Worm (Caenorhabditis elegans) whole organism, L4 larva: Measurements from ENCODE around the gene dpy-28.

Experiments used
- F10B5.3 ChIP-seq: sonication (generic microtip); optimal IDR thresholded peaks from 2 replicates; lab custom pipeline; 2016; ENCODE audit warnings: mild to moderate bottlenecking, missing genetic modification characterization, missing compliant biosample characterization
- F26F4.8 ChIP-seq: fragments of 200-800 bp; sonication (Bioruptor generic); conservative IDR thresholded peaks from 2 replicates; pipeline ENCODE4 v1.3.6; 2022; ENCODE audit warnings: missing genetic modification characterization, missing compliant biosample characterization
- F49E8.2 ChIP-seq: sonication (generic microtip); optimal IDR thresholded peaks from 2 replicates; lab custom pipeline; 2016; ENCODE audit warnings: missing compliant biosample characterization, mild to moderate bottlenecking, missing genetic modification characterization, borderline replicate concordance
- T20F7.1 ChIP-seq: fragments of 200-800 bp; sonication (Bioruptor generic); optimal IDR thresholded peaks from 2 replicates; lab custom pipeline; 2018; ENCODE audit warnings: mild to moderate bottlenecking, missing genetic modification characterization, missing compliant biosample characterization
- T26A8.4 ChIP-seq: fragments of 200-800 bp; sonication (Bioruptor generic); IDR thresholded peaks from 2 replicates; pipeline ENCODE4 v1.3.6; 2022; ENCODE audit warnings: missing genetic modification characterization, missing compliant biosample characterization
- Y48G9A.11 ChIP-seq: fragments of 200-800 bp; sonication (Bioruptor generic); IDR thresholded peaks from 2 replicates; pipeline ENCODE4 v1.3.6; 2022; ENCODE audit warnings: missing genetic modification reagents, missing genetic modification characterization, missing compliant biosample characterization
- Y5F2A.4 ChIP-seq: fragments of 200-800 bp; sonication (Bioruptor generic); optimal IDR thresholded peaks from 2 replicates; lab custom pipeline; 2018; ENCODE audit warnings: mild to moderate bottlenecking, missing genetic modification characterization, missing compliant biosample characterization
- ZK337.2 ChIP-seq: fragments of 200-800 bp; sonication (Bioruptor generic); IDR thresholded peaks from 2 replicates; pipeline ENCODE4 v1.3.6; 2022; ENCODE audit warnings: missing genetic modification reagents, missing genetic modification characterization, missing compliant biosample characterization
- ZK546.5 ChIP-seq, 2 experiments: sonication (generic microtip); optimal IDR thresholded peaks; 2 replicates each; lab custom pipeline; 2017; ENCODE audit warnings: missing biosample characterization in 2 of 2, missing genetic modification characterization in 2 of 2
- aha-1 ChIP-seq: fragments of 150-350 bp; peaks from one replicate; lab custom pipeline; 2014; ENCODE audit warnings: missing biosample characterization, missing genetic modification characterization
- aly-2 ChIP-seq: sonication (generic microtip); optimal IDR thresholded peaks from 2 replicates; lab custom pipeline; 2018; ENCODE audit warnings: missing biosample characterization, missing genetic modification characterization
- ceh-32 ChIP-seq: sonication (generic microtip); optimal IDR thresholded peaks from 2 replicates; lab custom pipeline; 2016; ENCODE audit warnings: mild to moderate bottlenecking, missing genetic modification characterization, missing compliant biosample characterization; ENCODE audit not compliant: poor library complexity
- ctbp-1 ChIP-seq: fragments of 200-800 bp; sonication (Bioruptor generic); IDR thresholded peaks from 2 replicates; pipeline ENCODE4 v1.3.6; 2022; ENCODE audit warnings: missing genetic modification reagents, missing genetic modification characterization, missing compliant biosample characterization
- daf-12 ChIP-seq: fragments of 150-350 bp; optimal IDR thresholded peaks from 2 replicates; lab custom pipeline; 2014; ENCODE audit warnings: missing biosample characterization, missing genetic modification reagents, missing genetic modification characterization
- daf-16 ChIP-seq, 3 experiments: sonication (generic microtip); optimal IDR thresholded peaks; 2 replicates each; lab custom pipeline; 2016 to 2017; ENCODE audit warnings: missing genetic modification characterization in 3 of 3, missing genetic modification reagents in 3 of 3, mild to moderate bottlenecking in 2 of 3, missing compliant biosample characterization in 2 of 3, missing biosample characterization in 1 of 3, moderate library complexity in 1 of 3
- daf-19 ChIP-seq: fragments of 200-800 bp; sonication (Bioruptor generic); conservative IDR thresholded peaks from 2 replicates; pipeline ENCODE4 v1.3.6; 2022; ENCODE audit warnings: missing genetic modification characterization, missing compliant biosample characterization
- daf-8 ChIP-seq: fragments of 200-800 bp; sonication (Bioruptor generic); IDR thresholded peaks from 2 replicates; pipeline ENCODE4 v1.3.6; 2022; ENCODE audit warnings: missing genetic modification characterization, missing compliant biosample characterization
- dmd-6 ChIP-seq: fragments of 200-800 bp; sonication (Bioruptor generic); IDR thresholded peaks from 2 replicates; pipeline ENCODE4 v1.3.6; 2022; ENCODE audit warnings: missing genetic modification reagents, missing genetic modification characterization, missing compliant biosample characterization
- dmd-9 ChIP-seq: fragments of 200-800 bp; sonication (Bioruptor generic); IDR thresholded peaks from 2 replicates; pipeline ENCODE4 v1.3.6; 2022; ENCODE audit warnings: missing genetic modification reagents, missing genetic modification characterization, missing compliant biosample characterization
- dpl-1 ChIP-seq: fragments of 150-350 bp; optimal IDR thresholded peaks from 2 replicates; lab custom pipeline; 2014; ENCODE audit warnings: missing biosample characterization, missing genetic modification reagents, missing genetic modification characterization
- egl-43 ChIP-seq: fragments of 200-800 bp; sonication (Bioruptor generic); IDR thresholded peaks from 2 replicates; pipeline ENCODE4 v1.3.6; 2022; ENCODE audit warnings: missing genetic modification reagents, missing genetic modification characterization, missing compliant biosample characterization
- fos-1 ChIP-seq: fragments of 150-350 bp; optimal IDR thresholded peaks from 2 replicates; lab custom pipeline; 2014; ENCODE audit warnings: missing biosample characterization, missing genetic modification characterization
- gei-8 ChIP-seq: fragments of 200-800 bp; sonication (Bioruptor generic); optimal IDR thresholded peaks from 2 replicates; lab custom pipeline; 2018; ENCODE audit warnings: mild to moderate bottlenecking, missing genetic modification characterization, missing compliant biosample characterization
- hlh-11 ChIP-seq: fragments of 200-800 bp; sonication (Bioruptor generic); optimal IDR thresholded peaks from 2 replicates; lab custom pipeline; 2018; ENCODE audit warnings: mild to moderate bottlenecking, missing genetic modification characterization, missing compliant biosample characterization
- hmg-1.1 ChIP-seq: fragments of 200-800 bp; sonication (Bioruptor generic); IDR thresholded peaks from 2 replicates; pipeline ENCODE4 v1.3.6; 2022; ENCODE audit warnings: missing genetic modification reagents, missing genetic modification characterization, missing compliant biosample characterization
- lin-39 ChIP-seq: fragments of 150-350 bp; optimal IDR thresholded peaks from 2 replicates; lab custom pipeline; 2014; ENCODE audit warnings: missing biosample characterization, missing genetic modification reagents, missing genetic modification characterization
- lsy-2 ChIP-seq, 2 experiments: fragments of 150-350 bp in 1 of 2; sonication (generic microtip) in 1 of 2; optimal IDR thresholded peaks; 2 replicates each; lab custom pipeline; 2014 to 2017; ENCODE audit warnings: missing biosample characterization in 2 of 2, missing genetic modification characterization in 2 of 2
- mdl-1 ChIP-seq, 2 experiments: fragments of 150-350 bp in 1 of 2; sonication (generic microtip) in 1 of 2; optimal IDR thresholded peaks; 2 replicates each; lab custom pipeline; 2014 to 2017; ENCODE audit warnings: missing biosample characterization in 2 of 2, missing genetic modification characterization in 2 of 2
- mdt-29 ChIP-seq: fragments of 200-800 bp; sonication (Bioruptor generic); IDR thresholded peaks from 2 replicates; pipeline ENCODE4 v1.3.6; 2022; ENCODE audit warnings: missing genetic modification reagents, missing genetic modification characterization, missing compliant biosample characterization
- mxl-3 ChIP-seq: fragments of 200-800 bp; sonication (Bioruptor generic); optimal IDR thresholded peaks from 2 replicates; lab custom pipeline; 2018; ENCODE audit warnings: mild to moderate bottlenecking, missing genetic modification characterization, missing compliant biosample characterization
- nhr-237 ChIP-seq: sonication (generic microtip); optimal IDR thresholded peaks from 2 replicates; lab custom pipeline; 2017; ENCODE audit warnings: missing biosample characterization, missing genetic modification characterization
- nhr-25 ChIP-seq: sonication (generic microtip); optimal IDR thresholded peaks from 2 replicates; lab custom pipeline; 2017; ENCODE audit warnings: missing genetic modification characterization, mild to moderate bottlenecking, missing compliant biosample characterization, antibody characterized with exemption, moderate library complexity, borderline replicate concordance; ENCODE audit not compliant: insufficient read depth
- nhr-41 ChIP-seq: fragments of 200-800 bp; sonication (Bioruptor generic); IDR thresholded peaks from 2 replicates; pipeline ENCODE4 v1.3.6; 2022; ENCODE audit warnings: missing genetic modification reagents, missing genetic modification characterization, missing compliant biosample characterization
- nhr-48 ChIP-seq: sonication (generic microtip); optimal IDR thresholded peaks from 2 replicates; lab custom pipeline; 2016; ENCODE audit warnings: mild to moderate bottlenecking, missing genetic modification characterization, missing compliant biosample characterization
- nhr-76 ChIP-seq: fragments of 150-350 bp; optimal IDR thresholded peaks from 2 replicates; lab custom pipeline; 2014; ENCODE audit warnings: missing biosample characterization, missing genetic modification characterization
- pha-4 ChIP-seq, 2 experiments: fragments of 150-350 bp in 1 of 2; fragments of 200-800 bp in 1 of 2; sonication (Bioruptor generic) in 1 of 2; IDR thresholded peaks in 1 of 2; optimal IDR thresholded peaks in 1 of 2; 2 replicates each; pipeline versions ENCODE4 v1.3.6 to Lab custom; 2014 to 2022; ENCODE audit warnings: missing genetic modification characterization in 2 of 2, missing genetic modification reagents in 2 of 2, missing biosample characterization in 1 of 2, missing compliant biosample characterization in 1 of 2
- php-3 ChIP-seq: fragments of 200-800 bp; sonication (Bioruptor generic); IDR thresholded peaks from 2 replicates; pipeline ENCODE4 v1.3.6; 2022; ENCODE audit warnings: missing genetic modification reagents, missing genetic modification characterization, missing compliant biosample characterization
- rbr-2 ChIP-seq: sonication (generic microtip); optimal IDR thresholded peaks from 2 replicates; lab custom pipeline; 2016; ENCODE audit warnings: missing genotype, missing genetic modification characterization, missing compliant biosample characterization
- set-16 ChIP-seq: fragments of 200-800 bp; sonication (Bioruptor generic); IDR thresholded peaks from 2 replicates; pipeline ENCODE4 v1.3.6; 2022; ENCODE audit warnings: missing genetic modification reagents, missing genetic modification characterization, missing compliant biosample characterization
- skn-1 ChIP-seq: fragments of 150-350 bp; optimal IDR thresholded peaks from 2 replicates; lab custom pipeline; 2014; ENCODE audit warnings: missing biosample characterization, missing genetic modification characterization
- snpc-1.2 ChIP-seq: fragments of 200-800 bp; sonication (Bioruptor generic); IDR thresholded peaks from 2 replicates; pipeline ENCODE4 v1.3.6; 2022; ENCODE audit warnings: missing genetic modification reagents, missing genetic modification characterization, missing compliant biosample characterization
- snpc-4 ChIP-seq: fragments of 150-350 bp; optimal IDR thresholded peaks from 2 replicates; lab custom pipeline; 2014; ENCODE audit warnings: missing biosample characterization, missing genetic modification characterization
- tag-97 ChIP-seq: fragments of 200-800 bp; sonication (Bioruptor generic); IDR thresholded peaks from 2 replicates; pipeline ENCODE4 v1.3.6; 2022; ENCODE audit warnings: missing genetic modification characterization, missing compliant biosample characterization
- tra-1 ChIP-seq: fragments of 200-800 bp; sonication (Bioruptor generic); IDR thresholded peaks from 2 replicates; pipeline ENCODE4 v1.3.6; 2022; ENCODE audit warnings: missing genetic modification reagents, missing genetic modification characterization, missing compliant biosample characterization
- unc-130 ChIP-seq: sonication (generic microtip); optimal IDR thresholded peaks from 2 replicates; lab custom pipeline; 2016; ENCODE audit warnings: missing genetic modification reagents, missing genetic modification characterization, missing compliant biosample characterization
- unc-39 ChIP-seq: sonication (generic microtip); optimal IDR thresholded peaks from 2 replicates; lab custom pipeline; 2017; ENCODE audit warnings: missing biosample characterization, missing genetic modification characterization
- vab-7 ChIP-seq: fragments of 200-800 bp; sonication (Bioruptor generic); IDR thresholded peaks from 2 replicates; pipeline ENCODE4 v1.3.6; 2022; ENCODE audit warnings: missing genetic modification reagents, missing genetic modification characterization, missing compliant biosample characterization
- zfp-2 ChIP-seq: sonication (generic microtip); optimal IDR thresholded peaks from 2 replicates; lab custom pipeline; 2016; ENCODE audit warnings: mild to moderate bottlenecking, missing genetic modification characterization, missing compliant biosample characterization
- ztf-11 ChIP-seq: fragments of 150-350 bp; optimal IDR thresholded peaks from 2 replicates; lab custom pipeline; 2014; ENCODE audit warnings: missing biosample characterization, missing genetic modification characterization
- ztf-7 ChIP-seq: fragments of 150-350 bp; optimal IDR thresholded peaks from 2 replicates; lab custom pipeline; 2014; ENCODE audit warnings: missing biosample characterization, missing genetic modification characterization

dpy-28 gene

ce11 chrIII:10720170-10720569, 42.8 kb upstream of the dpy-28 start:
- TF ChIP-seq Y48G9A.11 (GFP tag; lab: Robert Waterston, UW) (no peak), daf-12 (tag; lab: Kevin White, UChicago) (no peak), F26F4.8 (no peak), lsy-2 (tag; optimal IDR thresholded peaks at IDR 0.05; lab: Kevin White, UChicago) (peak; percentile 51 to 81), nhr-41 (GFP tag; lab: Robert Waterston, UW) (peak; percentile 67), unc-39 (tag; lab: Kevin White, UChicago) (no peak), mdl-1 (tag; optimal IDR thresholded peaks at IDR 0.05; lab: Kevin White, UChicago) (peak; percentile 17 to 53), php-3 (GFP tag; lab: Robert Waterston, UW) (peak; percentile 84), ZK337.2 (GFP tag; lab: Robert Waterston, UW) (no peak), T26A8.4 (peak; percentile 79), dmd-9 (GFP tag; lab: Robert Waterston, UW) (no peak), aha-1 (tag; lab: Kevin White, UChicago) (no peak), nhr-76 (no peak), unc-130 (GFP tag; lab: Kevin White, UChicago) (peak; percentile 27), ztf-11 (tag; lab: Kevin White, UChicago) (no peak), hlh-11 (peak; percentile 100), snpc-4 (tag; lab: Kevin White, UChicago) (no peak), F49E8.2 (tag; lab: Kevin White, UChicago) (no peak), aly-2 (tag; lab: Kevin White, UChicago) (no peak), ceh-32 (tag; lab: Kevin White, UChicago) (no peak), vab-7 (GFP tag; lab: Robert Waterston, UW) (0 out of 2 replicates have a peak, but pooled peaks have one; percentile 23), tag-97 (GFP tag; lab: Robert Waterston, UW) (no peak), egl-43 (GFP tag; lab: Robert Waterston, UW) (peak; percentile 79), skn-1 (no peak), nhr-237 (tag; lab: Kevin White, UChicago) (no peak), dmd-6 (GFP tag; lab: Robert Waterston, UW) (peak; percentile 94), nhr-48 (tag; lab: Kevin White, UChicago) (peak; percentile 80), mdt-29 (GFP tag; lab: Robert Waterston, UW) (peak; percentile 72; the same call in 1 of the 2 replicates), set-16 (peak; percentile 74), fos-1 (tag; lab: Kevin White, UChicago) (no peak), lin-39 (tag; lab: Kevin White, UChicago) (no peak), nhr-25 (tag; lab: Kevin White, UChicago) (peak; percentile 56), dpl-1 (GFP tag; lab: Kevin White, UChicago) (peak; percentile 52), T20F7.1 (GFP tag; lab: Kevin White, UChicago) (peak; percentile 38), ctbp-1 (peak; percentile 78), daf-8 (GFP tag; lab: Robert Waterston, UW) (no peak), hmg-1.1 (GFP tag; lab: Robert Waterston, UW) (peak; percentile 93), mxl-3 (peak; percentile 87), gei-8 (GFP tag; lab: Kevin White, UChicago) (peak; percentile 57), pha-4 (GFP tag; IDR thresholded peaks at IDR 0.05; lab: Robert Waterston, UW) (peak; percentile 50; the same call in 1 of the 2 replicates), pha-4 (tag; optimal IDR thresholded peaks at IDR 0.05; lab: Kevin White, UChicago) (peak; percentile 38), ZK546.5 (tag; optimal IDR thresholded peaks at IDR 0.05; lab: Kevin White, UChicago) (no peak), rbr-2 (tag; lab: Kevin White, UChicago) (peak; percentile 83), Y5F2A.4 (GFP tag; lab: Kevin White, UChicago) (peak; percentile 24), zfp-2 (no peak), ztf-7 (tag; lab: Kevin White, UChicago) (no peak), F10B5.3 (tag; lab: Kevin White, UChicago) (no peak), daf-19 (GFP tag; lab: Robert Waterston, UW) (no peak), snpc-1.2 (peak; percentile 17; the same call in 1 of the 2 replicates), daf-16 (GFP tag; optimal IDR thresholded peaks at IDR 0.05; lab: Kevin White, UChicago) (peak in 1 of 2 experiments; percentile 93), daf-16 (tag; optimal IDR thresholded peaks at IDR 0.05; lab: Kevin White, UChicago) (peak; percentile 95), tra-1 (peak; percentile 52; the same call in 1 of the 2 replicates)
